Fruit fly (Drosophila melanogaster): ENCODE data around the gene CG11248.

dm6 chr3L:21731104-21731600 lies 51.3 kb downstream of the CG11248 start, which contains the start of gene CG14569:
- TF ChIP-seq CoRest (tag; optimal IDR thresholded peaks at IDR 0.05) (no peak), tio (GFP tag; optimal IDR thresholded peaks at IDR 0.05) (no peak), knrl (GFP tag; IDR thresholded peaks at IDR 0.05; ENCODE audit: partially characterized antibody) (no peak; the same call in 2 of the 3 replicates), CG10267 (tag; optimal IDR thresholded peaks at IDR 0.05) (no peak), CG9609 (GFP tag; optimal IDR thresholded peaks at IDR 0.05) (no peak), ash1 (GFP tag; optimal IDR thresholded peaks at IDR 0.05) (no peak), CG6854 (GFP tag; optimal IDR thresholded peaks at IDR 0.05) (no peak), NK7.1 (GFP tag; optimal IDR thresholded peaks at IDR 0.05) (no peak), Hr78 (GFP tag; optimal IDR thresholded peaks at IDR 0.05) (no peak), Doc2 (GFP tag; IDR thresholded peaks at IDR 0.05) (no peak), ERR (GFP tag; optimal IDR thresholded peaks at IDR 0.05) (no peak), kah (GFP tag; optimal IDR thresholded peaks at IDR 0.05) (no peak)
